Worm (Caenorhabditis elegans): Measurements from ENCODE around the gene ugt-52.

DNA sequence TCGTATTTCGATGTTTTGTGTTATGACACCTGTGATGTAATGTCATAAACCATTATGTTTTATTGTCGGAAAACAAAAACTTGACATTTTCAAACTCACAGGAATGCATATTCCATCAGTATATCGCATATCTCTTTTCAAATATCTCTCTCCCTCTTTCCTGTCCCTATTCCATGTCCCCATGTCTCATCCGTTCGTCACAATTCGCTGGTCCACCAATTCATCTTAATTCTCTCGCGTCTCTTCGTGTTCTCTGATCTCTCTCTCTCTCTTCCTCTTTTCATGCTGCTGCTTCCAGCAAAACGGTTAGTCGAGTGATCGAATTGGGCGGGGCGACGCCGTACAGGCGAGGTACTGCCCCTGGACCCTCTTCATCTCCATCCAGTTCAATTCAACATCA lies 36.8 kb upstream of the ugt-52 start:
- no peak for TF ChIP-seq pqm-1 (tag; optimal IDR thresholded peaks at IDR 0.05)
- no peak for TF ChIP-seq ceh-19 (GFP tag; optimal IDR thresholded peaks at IDR 0.05)
- no peak for TF ChIP-seq unc-86 (tag; optimal IDR thresholded peaks at IDR 0.05)
- TF ChIP-seq nhr-11 (tag; optimal IDR thresholded peaks at IDR 0.05), result no peak
- TF ChIP-seq lim-6 (tag; optimal IDR thresholded peaks at IDR 0.05), result no peak
- no peak for TF ChIP-seq zip-5 (tag; optimal IDR thresholded peaks at IDR 0.05)
- TF ChIP-seq ets-4 (tag; optimal IDR thresholded peaks at IDR 0.05), result no peak
- TF ChIP-seq C38D4.7 (GFP tag; optimal IDR thresholded peaks at IDR 0.05), result no peak
- no peak for TF ChIP-seq pros-1 (tag; optimal IDR thresholded peaks at IDR 0.05)
- TF ChIP-seq K09A11.1 (tag; optimal IDR thresholded peaks at IDR 0.05; ENCODE audit: insufficient read depth), result no peak
- TF ChIP-seq ceh-31 (tag; optimal IDR thresholded peaks at IDR 0.05), result no peak
- no peak for TF ChIP-seq ceh-2 (tag; optimal IDR thresholded peaks at IDR 0.05)
